ENCODE assay signal across 5 fruit fly cellular contexts in the genomic region with DNA sequence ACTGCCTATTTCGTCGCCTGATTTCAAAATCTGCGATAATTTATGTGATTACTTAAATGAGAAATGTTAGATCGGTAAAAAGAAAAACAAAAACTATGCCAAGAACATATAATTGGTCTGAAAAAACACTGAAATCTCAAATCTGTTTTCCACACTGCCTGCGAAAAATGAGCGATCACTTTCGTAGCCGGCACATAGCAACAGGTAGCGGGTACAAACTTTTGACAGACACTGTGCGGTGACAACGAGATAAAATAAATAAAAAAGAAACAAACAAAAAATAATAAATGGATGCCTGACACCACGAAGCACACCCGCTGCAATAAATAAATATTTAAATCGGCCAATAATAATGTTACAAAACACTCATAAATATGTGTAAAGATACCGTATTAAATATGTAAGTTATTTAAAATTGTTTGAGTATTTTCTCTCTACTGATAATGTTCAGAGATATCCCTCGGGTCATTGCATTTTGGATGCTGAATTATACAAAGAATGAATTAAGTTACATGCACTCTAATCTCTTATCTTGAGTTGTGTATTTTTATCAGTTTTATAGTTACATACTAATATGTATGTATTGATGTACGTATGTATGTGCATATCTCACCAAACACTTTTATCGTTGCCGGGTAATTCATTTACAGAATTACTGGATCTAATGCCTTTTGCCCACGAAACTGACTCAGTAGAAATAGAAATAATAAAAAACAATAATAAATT.
A peak's percentile ranks its signal among the peaks of the same experiment; 100 is the strongest.
TF ChIP-seq lines count a peak whose summit lies in the region.

No protein-coding gene starts in this region.

- TF ChIP-seq CTCF in whole organism, embryonic (GFP tag; optimal IDR thresholded peaks at IDR 0.05; lab: Kevin White, UChicago) = no peak

TF ChIP-seq in whole organism, adult, 20 proteins besides CTCF, POLR2A, EP300 and RAD21:
- TF ChIP-seq tj (GFP tag; optimal IDR thresholded peaks at IDR 0.05; lab: Kevin White, UChicago) (no peak), CG7101 (tag; optimal IDR thresholded peaks at IDR 0.05; lab: Kevin White, UChicago) (no peak), bab1 (GFP tag; optimal IDR thresholded peaks at IDR 0.05; lab: Kevin White, UChicago) (no peak), kay (GFP tag; lab: Kevin White, UChicago; ENCODE audit: borderline replicate concordance) (peak; percentile 94), CG11617 (GFP tag; optimal IDR thresholded peaks at IDR 0.05; lab: Kevin White, UChicago) (no peak)

TF ChIP-seq in whole organism, embryonic, 481 proteins besides CTCF, POLR2A, EP300 and RAD21 (continues in another document):
- TF ChIP-seq CG3407 (GFP tag; optimal IDR thresholded peaks at IDR 0.05; lab: Kevin White, UChicago) = no peak
- TF ChIP-seq CG14050 (GFP tag; IDR thresholded peaks at IDR 0.05; lab: Robert Waterston, UW) = no peak
- TF ChIP-seq dimm (GFP tag; IDR thresholded peaks at IDR 0.05; lab: Robert Waterston, UW) = no peak
- 0 out of 2 replicates have a peak, but pooled peaks have one; percentile 22 for TF ChIP-seq Drgx (GFP tag; IDR thresholded peaks at IDR 0.05; lab: Robert Waterston, UW)
- peak; percentile 31; the same call in 1 of the 2 replicates for TF ChIP-seq lmd (GFP tag; IDR thresholded peaks at IDR 0.05; lab: Robert Waterston, UW)
- TF ChIP-seq klu (GFP tag; IDR thresholded peaks at IDR 0.05; lab: Robert Waterston, UW) = no peak
- peak; percentile 32; the same call in 1 of the 2 replicates for TF ChIP-seq CG31441 (GFP tag; IDR thresholded peaks at IDR 0.05; lab: Robert Waterston, UW)
- no peak for TF ChIP-seq Meics (GFP tag; optimal IDR thresholded peaks at IDR 0.05; lab: Kevin White, UChicago)
- peak; percentile 38; the same call in 1 of the 2 replicates for TF ChIP-seq NFAT (GFP tag; IDR thresholded peaks at IDR 0.05; lab: Robert Waterston, UW)
- TF ChIP-seq nerfin-2 (GFP tag; IDR thresholded peaks at IDR 0.05; lab: Robert Waterston, UW; ENCODE audit: partially characterized antibody) = no peak
- no peak for TF ChIP-seq nmo (GFP tag; optimal IDR thresholded peaks at IDR 0.05; lab: Kevin White, UChicago)
- TF ChIP-seq Sox102F (GFP tag; optimal IDR thresholded peaks at IDR 0.05; lab: Kevin White, UChicago) = peak; percentile 38
- TF ChIP-seq CG7357 (GFP tag; IDR thresholded peaks at IDR 0.05; lab: Robert Waterston, UW) = no peak
- TF ChIP-seq Dbx (GFP tag; IDR thresholded peaks at IDR 0.05; lab: Robert Waterston, UW) = no peak
- no peak for TF ChIP-seq mld (GFP tag; IDR thresholded peaks at IDR 0.05; lab: Robert Waterston, UW; ENCODE audit: partially characterized antibody)
- TF ChIP-seq HLH3B (GFP tag; IDR thresholded peaks at IDR 0.05; lab: Robert Waterston, UW) = no peak
- no peak for TF ChIP-seq HHEX (GFP tag; optimal IDR thresholded peaks at IDR 0.05; lab: Kevin White, UChicago)
- TF ChIP-seq Side (GFP tag; optimal IDR thresholded peaks at IDR 0.05; lab: Kevin White, UChicago) = no peak
- TF ChIP-seq Eip74EF (GFP tag; optimal IDR thresholded peaks at IDR 0.05; lab: Kevin White, UChicago) = no peak

TF ChIP-seq in whole organism, prepupa, 60 proteins besides CTCF, POLR2A, EP300 and RAD21 (continues in another document):
- no peak for TF ChIP-seq fd85E (GFP tag; optimal IDR thresholded peaks at IDR 0.05; lab: Kevin White, UChicago)
- no peak for TF ChIP-seq CG8632 (GFP tag; optimal IDR thresholded peaks at IDR 0.05; lab: Kevin White, UChicago)
- TF ChIP-seq CG11294 (GFP tag; IDR thresholded peaks at IDR 0.05; lab: Robert Waterston, UW) = no peak
- no peak for TF ChIP-seq CG16779 (tag; optimal IDR thresholded peaks at IDR 0.05; lab: Kevin White, UChicago)
- no peak for TF ChIP-seq Hr38 (GFP tag; optimal IDR thresholded peaks at IDR 0.05; lab: Kevin White, UChicago)
- peak; percentile 52 for TF ChIP-seq cyc (GFP tag; optimal IDR thresholded peaks at IDR 0.05; lab: Kevin White, UChicago)
- no peak for TF ChIP-seq Ets96B (tag; optimal IDR thresholded peaks at IDR 0.05; lab: Kevin White, UChicago)
- TF ChIP-seq CG15336 (GFP tag; IDR thresholded peaks at IDR 0.05; lab: Robert Waterston, UW) = no peak
- no peak for TF ChIP-seq net (GFP tag; optimal IDR thresholded peaks at IDR 0.05; lab: Kevin White, UChicago)
- no peak for TF ChIP-seq fd59A (GFP tag; optimal IDR thresholded peaks at IDR 0.05; lab: Kevin White, UChicago)
- peak; percentile 19 for TF ChIP-seq CG6808 (GFP tag; optimal IDR thresholded peaks at IDR 0.05; lab: Kevin White, UChicago)
- TF ChIP-seq CG31627 (GFP tag; optimal IDR thresholded peaks at IDR 0.05; lab: Kevin White, UChicago) = peak; percentile 35
- no peak for TF ChIP-seq Hr4 (GFP tag; optimal IDR thresholded peaks at IDR 0.05; lab: Kevin White, UChicago)
- TF ChIP-seq CG4318 (GFP tag; optimal IDR thresholded peaks at IDR 0.05; lab: Kevin White, UChicago) = no peak
- TF ChIP-seq CG6854 (GFP tag; optimal IDR thresholded peaks at IDR 0.05; lab: Kevin White, UChicago) = no peak
- TF ChIP-seq CG3919 (GFP tag; optimal IDR thresholded peaks at IDR 0.05; lab: Kevin White, UChicago) = peak; percentile 32
- TF ChIP-seq salr (GFP tag; optimal IDR thresholded peaks at IDR 0.05; lab: Kevin White, UChicago) = no peak
- TF ChIP-seq pdm3 (GFP tag; optimal IDR thresholded peaks at IDR 0.05; lab: Kevin White, UChicago) = peak; percentile 33
- peak; percentile 67 for TF ChIP-seq Eip78C (GFP tag; lab: Kevin White, UChicago)
- no peak for TF ChIP-seq Sox15 (GFP tag; optimal IDR thresholded peaks at IDR 0.05; lab: Kevin White, UChicago)
- peak; percentile 17 for TF ChIP-seq topi (GFP tag; optimal IDR thresholded peaks at IDR 0.05; lab: Kevin White, UChicago)

TF ChIP-seq in whole organism, pupa, 21 proteins besides CTCF, POLR2A, EP300 and RAD21:
- TF ChIP-seq D1 (tag; optimal IDR thresholded peaks at IDR 0.05; lab: Kevin White, UChicago) = peak; percentile 13
- peak; percentile 63; the same call in 1 of the 3 replicates for TF ChIP-seq CG4496 (GFP tag; IDR thresholded peaks at IDR 0.05; lab: Robert Waterston, UW)
- peak; percentile 25 for TF ChIP-seq Pif1A (GFP tag; optimal IDR thresholded peaks at IDR 0.05; lab: Kevin White, UChicago)
- TF ChIP-seq CG8159 (tag; optimal IDR thresholded peaks at IDR 0.05; lab: Kevin White, UChicago) = peak; percentile 13
- TF ChIP-seq CG17806 (tag; optimal IDR thresholded peaks at IDR 0.05; lab: Kevin White, UChicago) = peak; percentile 0
- TF ChIP-seq fd96Ca (GFP tag; IDR thresholded peaks at IDR 0.05; lab: Robert Waterston, UW) = no peak
- peak; percentile 7 for TF ChIP-seq Pif1B (GFP tag; optimal IDR thresholded peaks at IDR 0.05; lab: Kevin White, UChicago)
- TF ChIP-seq EcR (GFP tag; optimal IDR thresholded peaks at IDR 0.05; lab: Kevin White, UChicago) = no peak
- no peak; the same call in 1 of the 2 replicates for TF ChIP-seq CG32121 (GFP tag; IDR thresholded peaks at IDR 0.05; lab: Robert Waterston, UW)
- TF ChIP-seq Snoo (tag; optimal IDR thresholded peaks at IDR 0.05; lab: Kevin White, UChicago) = no peak
- TF ChIP-seq CG12605 (GFP tag; IDR thresholded peaks at IDR 0.05; lab: Robert Waterston, UW) = no peak
- no peak for TF ChIP-seq CG13204 (GFP tag; optimal IDR thresholded peaks at IDR 0.05; lab: Kevin White, UChicago)
- peak; percentile 45 for TF ChIP-seq Ets98B (GFP tag; IDR thresholded peaks at IDR 0.05; lab: Robert Waterston, UW)

TF ChIP-seq in whole organism, wandering third instar larva, 38 proteins besides CTCF, POLR2A, EP300 and RAD21:
- TF ChIP-seq GATAd (GFP tag; optimal IDR thresholded peaks at IDR 0.05; lab: Kevin White, UChicago) (no peak), ey (GFP tag; optimal IDR thresholded peaks at IDR 0.05; lab: Kevin White, UChicago) (peak; percentile 24), rgr (GFP tag; optimal IDR thresholded peaks at IDR 0.05; lab: Kevin White, UChicago) (peak; percentile 35), HLH106 (tag; optimal IDR thresholded peaks at IDR 0.05; lab: Kevin White, UChicago) (no peak), usp (GFP tag; optimal IDR thresholded peaks at IDR 0.05; lab: Kevin White, UChicago) (no peak), fru (GFP tag; optimal IDR thresholded peaks at IDR 0.05; lab: Kevin White, UChicago) (peak; percentile 6), sv (GFP tag; optimal IDR thresholded peaks at IDR 0.05; lab: Kevin White, UChicago) (no peak), foxo (GFP tag; optimal IDR thresholded peaks at IDR 0.05; lab: Kevin White, UChicago) (peak in 1 of 2 experiments; percentile 47), jim (GFP tag; optimal IDR thresholded peaks at IDR 0.05; lab: Kevin White, UChicago) (peak; percentile 40), Dif (GFP tag; optimal IDR thresholded peaks at IDR 0.05; lab: Kevin White, UChicago; ENCODE audit: partially characterized antibody) (no peak), woc (GFP tag; optimal IDR thresholded peaks at IDR 0.05; lab: Kevin White, UChicago) (no peak), h (GFP tag; optimal IDR thresholded peaks at IDR 0.05; lab: Kevin White, UChicago) (peak; percentile 28), CG9705 (GFP tag; optimal IDR thresholded peaks at IDR 0.05; lab: Kevin White, UChicago) (no peak), Sp1 (GFP tag; optimal IDR thresholded peaks at IDR 0.05; lab: Kevin White, UChicago) (no peak)
